Worm (Caenorhabditis elegans) whole organism, late embryonic: Measurements from ENCODE around the gene C44C10.12.

Experiments
- F13H6.1 ChIP-seq: sonication (generic microtip); optimal IDR thresholded peaks from 2 replicates; lab custom pipeline; 2016; ENCODE audit warnings: missing genetic modification characterization, missing compliant biosample characterization
- ceh-34 ChIP-seq: sonication (generic microtip); optimal IDR thresholded peaks from 2 replicates; lab custom pipeline; 2016; ENCODE audit warnings: mild to moderate bottlenecking, missing genetic modification characterization, missing compliant biosample characterization
- ceh-45 ChIP-seq: fragments of 200-800 bp; sonication (Bioruptor generic); IDR thresholded peaks from 2 replicates; pipeline ENCODE4 v1.3.6; 2022; ENCODE audit warnings: missing genetic modification reagents, missing genetic modification characterization, missing compliant biosample characterization
- dve-1 ChIP-seq: sonication (generic microtip); optimal IDR thresholded peaks from 2 replicates; lab custom pipeline; 2017; ENCODE audit warnings: antibody characterized with exemption, mild to moderate bottlenecking, missing genetic modification characterization, missing compliant biosample characterization
- fkh-10 ChIP-seq: fragments of 150-350 bp; optimal IDR thresholded peaks from 2 replicates; lab custom pipeline; 2014; ENCODE audit warnings: missing biosample characterization, missing genetic modification reagents, missing genetic modification characterization
- lim-6 ChIP-seq: sonication (generic microtip); optimal IDR thresholded peaks from 2 replicates; lab custom pipeline; 2016; ENCODE audit warnings: missing genetic modification characterization, missing compliant biosample characterization
- lin-11 ChIP-seq: fragments of 200-800 bp; sonication (Bioruptor generic); optimal IDR thresholded peaks from 2 replicates; lab custom pipeline; 2018; ENCODE audit warnings: mild to moderate bottlenecking, missing genetic modification characterization, missing compliant biosample characterization
- madf-2 ChIP-seq: sonication (generic microtip); optimal IDR thresholded peaks from 2 replicates; lab custom pipeline; 2017; ENCODE audit warnings: missing genetic modification characterization, missing compliant biosample characterization
- pag-3 ChIP-seq: sonication (generic microtip); optimal IDR thresholded peaks from 2 replicates; lab custom pipeline; 2016; ENCODE audit warnings: missing compliant biosample characterization, missing genetic modification characterization, borderline replicate concordance
- pha-2 ChIP-seq: sonication (generic microtip); optimal IDR thresholded peaks from 2 replicates; lab custom pipeline; 2017; ENCODE audit warnings: mild to moderate bottlenecking, missing genetic modification characterization, missing compliant biosample characterization
- pha-4 ChIP-seq: fragments of 150-350 bp; optimal IDR thresholded peaks from 2 replicates; lab custom pipeline; 2018; ENCODE audit warnings: missing biosample characterization, missing genetic modification reagents, missing genetic modification characterization
- unc-55 ChIP-seq: sonication (generic microtip); optimal IDR thresholded peaks from 2 replicates; lab custom pipeline; 2017; ENCODE audit warnings: missing biosample characterization, missing genetic modification reagents, missing genetic modification characterization

ce11 chrX:11662557-11662956, 34.2 kb upstream of the C44C10.12 start:
- no peak for TF ChIP-seq pha-4 (tag; lab: Kevin White, UChicago)
- no peak for TF ChIP-seq F13H6.1 (tag; lab: Kevin White, UChicago)
- no peak for TF ChIP-seq ceh-45
- TF ChIP-seq lin-11 (tag; lab: Kevin White, UChicago) = no peak
- TF ChIP-seq dve-1 (tag; lab: Kevin White, UChicago) = no peak
- no peak for TF ChIP-seq madf-2 (tag; lab: Kevin White, UChicago)
- no peak for TF ChIP-seq lim-6 (tag; lab: Kevin White, UChicago)
- peak; percentile 31 for TF ChIP-seq ceh-34 (tag; lab: Kevin White, UChicago)
- TF ChIP-seq pha-2 (tag; lab: Kevin White, UChicago) = no peak
- no peak for TF ChIP-seq fkh-10 (GFP tag; lab: Kevin White, UChicago)
- no peak for TF ChIP-seq unc-55 (GFP tag; lab: Kevin White, UChicago)
- TF ChIP-seq pag-3 (tag; lab: Kevin White, UChicago) = no peak
